Fruit fly (Drosophila melanogaster) S2 (cell line): ENCODE data around the gene CG31344.

Experiments used
- CG8478 ChIP-seq: fragments of >200 bp; optimal IDR thresholded peaks from 2 replicates; lab custom pipeline; 2018
- CTCF ChIP-seq, 2 experiments: fragments of >200 bp; optimal IDR thresholded peaks; 2 replicates each; lab custom pipeline; 2018

DNA sequence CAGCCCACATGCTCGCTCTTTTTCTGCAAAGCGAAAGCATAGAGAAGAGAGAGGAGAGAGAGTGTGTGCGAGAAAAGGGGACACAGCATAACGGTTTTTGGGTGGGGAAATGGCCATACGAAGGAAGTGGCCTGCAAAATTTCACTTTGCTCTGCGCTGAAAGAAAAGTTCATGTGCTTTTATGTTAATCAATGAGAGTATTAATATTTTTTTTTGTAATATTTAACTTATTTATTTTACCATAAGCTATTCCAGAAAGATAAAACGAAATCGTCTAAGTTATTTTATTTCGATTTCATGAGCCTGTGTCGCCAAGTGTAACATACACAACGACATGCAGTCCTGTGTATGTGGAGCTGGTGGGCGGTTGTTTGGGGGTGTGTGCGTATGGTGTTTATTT lies 25.3 kb upstream of the CG31344 start:
- TF ChIP-seq CTCF (optimal IDR thresholded peaks at IDR 0.05; lab: Kevin White, UChicago) (no peak), CG8478 (no peak)
